Worm (Caenorhabditis elegans) whole organism, young adult: Measurements from ENCODE around the gene gpa-3.

Experiments
- B0019.2 ChIP-seq: fragments of 200-800 bp; sonication (Bioruptor generic); conservative IDR thresholded peaks from 2 replicates; pipeline ENCODE4 v1.3.6; 2022; ENCODE audit warnings: missing genetic modification reagents, missing genetic modification characterization, missing compliant biosample characterization
- B0035.1 ChIP-seq: sonication (generic microtip); optimal IDR thresholded peaks from 2 replicates; lab custom pipeline; 2016; ENCODE audit warnings: missing genetic modification characterization, mild to moderate bottlenecking, missing compliant biosample characterization, missing genotype, missing genetic modification reagents
- B0261.1 ChIP-seq: sonication (generic microtip); optimal IDR thresholded peaks from 2 replicates; lab custom pipeline; 2016; ENCODE audit warnings: mild to moderate bottlenecking, missing genetic modification characterization, moderate library complexity, missing compliant biosample characterization
- D2030.7 ChIP-seq: fragments of 200-800 bp; sonication (Bioruptor generic); IDR thresholded peaks from 2 replicates; pipeline ENCODE4 v1.3.6; 2022; ENCODE audit warnings: missing genetic modification reagents, missing genetic modification characterization, missing compliant biosample characterization
- F33H1.4 ChIP-seq: fragments of 200-800 bp; sonication (Bioruptor generic); IDR thresholded peaks from 2 replicates; pipeline ENCODE4 v1.3.6; 2022; ENCODE audit warnings: missing genetic modification reagents, missing genetic modification characterization, missing compliant biosample characterization
- F37B4.10 ChIP-seq: fragments of 200-800 bp; sonication (Bioruptor generic); IDR thresholded peaks from 2 replicates; pipeline ENCODE4 v1.3.6; 2022; ENCODE audit warnings: missing genetic modification characterization, missing compliant biosample characterization
- F39B2.1 ChIP-seq: fragments of 200-800 bp; sonication (Bioruptor generic); IDR thresholded peaks from 2 replicates; pipeline ENCODE4 v1.3.6; 2022; ENCODE audit warnings: missing genetic modification reagents, missing genetic modification characterization, missing compliant biosample characterization
- F49E8.2 ChIP-seq: sonication (generic microtip); optimal IDR thresholded peaks from 3 replicates; lab custom pipeline; 2017; ENCODE audit warnings: missing genetic modification characterization, mild to moderate bottlenecking, missing compliant biosample characterization, antibody characterized with exemption, moderate library complexity; ENCODE audit not compliant: insufficient read depth
- F57A8.1 ChIP-seq: fragments of 200-800 bp; sonication (Bioruptor generic); optimal IDR thresholded peaks from 2 replicates; lab custom pipeline; 2018; ENCODE audit warnings: mild to moderate bottlenecking, missing genetic modification characterization, moderate library complexity, missing compliant biosample characterization
- ZK185.1 ChIP-seq: sonication (generic microtip); optimal IDR thresholded peaks from 2 replicates; lab custom pipeline; 2016; ENCODE audit warnings: mild to moderate bottlenecking, missing genetic modification characterization, missing compliant biosample characterization; ENCODE audit not compliant: poor library complexity, severe bottlenecking
- aptf-2 ChIP-seq: fragments of 200-800 bp; sonication (Bioruptor generic); conservative IDR thresholded peaks from 2 replicates; pipeline ENCODE4 v1.3.6; 2022; ENCODE audit warnings: missing genetic modification reagents, missing genetic modification characterization, missing compliant biosample characterization
- cebp-1 ChIP-seq, 2 experiments: fragments of 200-800 bp in 1 of 2; sonication (Bioruptor generic) in 1 of 2; sonication (generic microtip) in 1 of 2; IDR thresholded peaks in 1 of 2; optimal IDR thresholded peaks in 1 of 2; 2 replicates each; pipeline versions ENCODE4 v1.3.6 to Lab custom; 2017 to 2022; ENCODE audit warnings: missing compliant biosample characterization in 2 of 2, missing genetic modification characterization in 2 of 2, mild to moderate bottlenecking in 1 of 2, missing genetic modification reagents in 1 of 2, moderate library complexity in 1 of 2
- dpff-1 ChIP-seq: sonication (generic microtip); optimal IDR thresholded peaks from 2 replicates; lab custom pipeline; 2017; ENCODE audit warnings: mild to moderate bottlenecking, missing genetic modification characterization, missing compliant biosample characterization
- dpl-1 ChIP-seq: fragments of 150-350 bp; optimal IDR thresholded peaks from 2 replicates; lab custom pipeline; 2014; ENCODE audit warnings: missing biosample characterization, missing genetic modification reagents, missing genetic modification characterization
- efl-1 ChIP-seq: fragments of 150-350 bp; optimal IDR thresholded peaks from 2 replicates; lab custom pipeline; 2014; ENCODE audit warnings: missing biosample characterization, missing genetic modification reagents, missing genetic modification characterization
- egl-18 ChIP-seq: fragments of 200-800 bp; sonication (Bioruptor generic); IDR thresholded peaks from 2 replicates; pipeline ENCODE4 v1.3.6; 2022; ENCODE audit warnings: missing genetic modification reagents, missing genetic modification characterization, missing compliant biosample characterization
- egl-44 ChIP-seq: fragments of 200-800 bp; sonication (Bioruptor generic); IDR thresholded peaks from 2 replicates; pipeline ENCODE4 v1.3.6; 2022; ENCODE audit warnings: missing genetic modification reagents, missing genetic modification characterization, missing compliant biosample characterization
- ets-4 ChIP-seq: fragments of 200-800 bp; sonication (Bioruptor generic); optimal IDR thresholded peaks from 2 replicates; lab custom pipeline; 2018; ENCODE audit warnings: mild to moderate bottlenecking, missing genetic modification characterization, missing compliant biosample characterization
- him-1 ChIP-seq: sonication (generic microtip); optimal IDR thresholded peaks from 2 replicates; lab custom pipeline; 2016; ENCODE audit warnings: missing genotype, missing genetic modification reagents, missing genetic modification characterization, missing compliant biosample characterization
- hmg-1.2 ChIP-seq: fragments of 200-800 bp; sonication (Bioruptor generic); IDR thresholded peaks from 2 replicates; pipeline ENCODE4 v1.3.6; 2022; ENCODE audit warnings: missing genetic modification reagents, missing genetic modification characterization, missing compliant biosample characterization
- hsf-1 ChIP-seq: fragments of 200-800 bp; sonication (Bioruptor generic); IDR thresholded peaks from 2 replicates; pipeline ENCODE4 v1.3.6; 2022; ENCODE audit warnings: missing genetic modification reagents, missing genetic modification characterization, missing compliant biosample characterization
- lin-35 ChIP-seq, 3 experiments: fragments of 150-350 bp in 2 of 3; sonication (generic microtip) in 1 of 3; optimal IDR thresholded peaks; 2 replicates each; lab custom pipeline; 2014 to 2018; ENCODE audit warnings: missing biosample characterization in 3 of 3, missing genetic modification characterization in 3 of 3, missing genetic modification reagents in 3 of 3
- lin-40 ChIP-seq: sonication (generic microtip); optimal IDR thresholded peaks from 2 replicates; lab custom pipeline; 2016; ENCODE audit warnings: missing genetic modification characterization, mild to moderate bottlenecking, missing compliant biosample characterization, missing genotype, missing genetic modification reagents
- lsl-1 ChIP-seq: fragments of 200-800 bp; sonication (Bioruptor generic); optimal IDR thresholded peaks from 2 replicates; lab custom pipeline; 2018; ENCODE audit warnings: mild to moderate bottlenecking, missing genetic modification characterization, moderate library complexity, missing compliant biosample characterization
- madf-3 ChIP-seq: fragments of 200-800 bp; sonication (Bioruptor generic); IDR thresholded peaks from 2 replicates; pipeline ENCODE4 v1.3.6; 2022; ENCODE audit warnings: missing genetic modification reagents, missing genetic modification characterization, missing compliant biosample characterization
- madf-6 ChIP-seq: fragments of 200-800 bp; sonication (Bioruptor generic); IDR thresholded peaks from 2 replicates; pipeline ENCODE4 v1.3.6; 2022; ENCODE audit warnings: missing genetic modification reagents, missing genetic modification characterization, missing compliant biosample characterization
- madf-8 ChIP-seq: fragments of 200-800 bp; sonication (Bioruptor generic); conservative IDR thresholded peaks from 2 replicates; pipeline ENCODE4 v1.3.6; 2022; ENCODE audit warnings: missing genetic modification reagents, missing genetic modification characterization, missing compliant biosample characterization
- mcd-1 ChIP-seq: fragments of 200-800 bp; sonication (Bioruptor generic); IDR thresholded peaks from 2 replicates; pipeline ENCODE4 v1.3.6; 2022; ENCODE audit warnings: missing genetic modification reagents, missing genetic modification characterization, missing compliant biosample characterization
- nhr-179 ChIP-seq: sonication (generic microtip); optimal IDR thresholded peaks from 2 replicates; lab custom pipeline; 2016; ENCODE audit warnings: mild to moderate bottlenecking, missing genetic modification characterization, missing compliant biosample characterization
- nhr-80 ChIP-seq: sonication (generic microtip); optimal IDR thresholded peaks from 2 replicates; lab custom pipeline; 2016; ENCODE audit warnings: missing genetic modification characterization, missing compliant biosample characterization
- snpc-1.1 ChIP-seq: sonication (generic microtip); optimal IDR thresholded peaks from 2 replicates; lab custom pipeline; 2017; ENCODE audit warnings: missing genetic modification characterization, mild to moderate bottlenecking, missing compliant biosample characterization, antibody characterized with exemption, moderate library complexity, missing genotype, missing genetic modification reagents; ENCODE audit not compliant: insufficient read depth
- snpc-4 ChIP-seq, 5 experiments: fragments of 150-350 bp in 1 of 5; sonication (generic microtip) in 4 of 5; optimal IDR thresholded peaks; 2 replicates each; lab custom pipeline; 2014 to 2018; ENCODE audit warnings: missing genetic modification characterization in 5 of 5, missing biosample characterization in 3 of 5, antibody characterized with exemption in 2 of 5, mild to moderate bottlenecking in 2 of 5, missing compliant biosample characterization in 2 of 5, missing genotype in 2 of 5, moderate library complexity in 2 of 5, missing genetic modification reagents in 1 of 5
- somi-1 ChIP-seq: fragments of 200-800 bp; sonication (Bioruptor generic); optimal IDR thresholded peaks from 2 replicates; lab custom pipeline; 2018; ENCODE audit warnings: mild to moderate bottlenecking, missing genetic modification characterization, missing compliant biosample characterization
- tlf-1 ChIP-seq: fragments of 200-800 bp; sonication (Bioruptor generic); optimal IDR thresholded peaks from 2 replicates; lab custom pipeline; 2018; ENCODE audit warnings: mild to moderate bottlenecking, missing genetic modification characterization, missing compliant biosample characterization
- xnd-1 ChIP-seq: sonication (generic microtip); optimal IDR thresholded peaks from 2 replicates; lab custom pipeline; 2016; ENCODE audit warnings: missing genotype, missing genetic modification reagents, missing genetic modification characterization, missing compliant biosample characterization
- ztf-18 ChIP-seq: sonication (generic microtip); optimal IDR thresholded peaks from 2 replicates; lab custom pipeline; 2016; ENCODE audit warnings: missing genotype, mild to moderate bottlenecking, missing genetic modification characterization, missing compliant biosample characterization
- ztf-25 ChIP-seq: fragments of 200-800 bp; sonication (Bioruptor generic); IDR thresholded peaks from 2 replicates; pipeline ENCODE4 v1.3.6; 2022; ENCODE audit warnings: missing genetic modification reagents, missing genetic modification characterization, missing compliant biosample characterization

Gene gpa-3

ce11 chrV:9394938-9395639 is 35.5 kb upstream of the gpa-3 start:
- no peak for TF ChIP-seq D2030.7
- TF ChIP-seq cebp-1 (GFP tag; IDR thresholded peaks at IDR 0.05; lab: Robert Waterston, UW): no peak
- TF ChIP-seq cebp-1 (tag; optimal IDR thresholded peaks at IDR 0.05; lab: Kevin White, UChicago): peak; percentile 41
- TF ChIP-seq, all 124 proteins: peak for 1

ce11 chrV:9391959-9392358 is 32.4 kb upstream of the gpa-3 start:
- TF ChIP-seq snpc-4 (GFP tag; optimal IDR thresholded peaks at IDR 0.05; lab: Kevin White, UChicago) (peak; percentile 63), snpc-4 (tag; optimal IDR thresholded peaks at IDR 0.05; lab: Kevin White, UChicago) (peak; percentile 71 to 94 (median 87)), F49E8.2 (no peak), ztf-25 (GFP tag; lab: Robert Waterston, UW) (no peak), snpc-1.1 (tag; lab: Kevin White, UChicago) (peak; percentile 86), hmg-1.2 (peak; percentile 83)

ce11 chrV:9386143-9386542 is 26.6 kb upstream of the gpa-3 start, which contains the start of gene hum-2:
hum-2 (plus strand) TSS chrV:9386175.
- no peak for TF ChIP-seq egl-18 (GFP tag; lab: Robert Waterston, UW)
- TF ChIP-seq cebp-1 (GFP tag; IDR thresholded peaks at IDR 0.05; lab: Robert Waterston, UW): no peak
- no peak for TF ChIP-seq cebp-1 (tag; optimal IDR thresholded peaks at IDR 0.05; lab: Kevin White, UChicago)
- TF ChIP-seq aptf-2 (GFP tag; lab: Robert Waterston, UW): no peak
- TF ChIP-seq mcd-1 (GFP tag; lab: Robert Waterston, UW): no peak
- no peak for TF ChIP-seq F37B4.10 (GFP tag; lab: Robert Waterston, UW)
- no peak for TF ChIP-seq ets-4
- no peak for TF ChIP-seq lin-35 (GFP tag; optimal IDR thresholded peaks at IDR 0.05; lab: Kevin White, UChicago)
- no peak for TF ChIP-seq tlf-1 (GFP tag; lab: Kevin White, UChicago)
- TF ChIP-seq B0035.1: no peak
- TF ChIP-seq, all 124 proteins: peak for 0

ce11 chrV:9384949-9385348 is 25.4 kb upstream of the gpa-3 start:
- no peak for TF ChIP-seq ZK185.1
- no peak for TF ChIP-seq F49E8.2

ce11 chrV:9384359-9384758 is 24.8 kb upstream of the gpa-3 start:
- no peak for TF ChIP-seq B0035.1
- no peak for TF ChIP-seq snpc-1.1 (tag; lab: Kevin White, UChicago)
- TF ChIP-seq xnd-1 (tag; lab: Kevin White, UChicago): peak; percentile 55
- peak; percentile 50 for TF ChIP-seq ztf-18 (tag; lab: Kevin White, UChicago)
- TF ChIP-seq aptf-2 (GFP tag; lab: Robert Waterston, UW): no peak
- TF ChIP-seq egl-44 (GFP tag; lab: Robert Waterston, UW): no peak
- no peak for TF ChIP-seq him-1
- TF ChIP-seq F57A8.1: no peak
- no peak for TF ChIP-seq nhr-80
- TF ChIP-seq D2030.7: peak; percentile 27; the same call in 1 of the 2 replicates
- peak; percentile 76 for TF ChIP-seq madf-6 (GFP tag; lab: Robert Waterston, UW)
- TF ChIP-seq efl-1 (GFP tag; lab: Kevin White, UChicago): peak; percentile 79
- TF ChIP-seq lsl-1 (GFP tag; lab: Kevin White, UChicago): peak; percentile 60
- peak; percentile 52; the same call in 1 of the 2 replicates for TF ChIP-seq madf-8 (GFP tag; lab: Robert Waterston, UW)
- no peak for TF ChIP-seq madf-3 (GFP tag; lab: Robert Waterston, UW)
- TF ChIP-seq ZK185.1: no peak
- no peak for TF ChIP-seq nhr-179 (tag; lab: Kevin White, UChicago)
- peak; percentile 25 for TF ChIP-seq dpl-1 (GFP tag; lab: Kevin White, UChicago)
- no peak for TF ChIP-seq dpff-1 (tag; lab: Kevin White, UChicago)
- TF ChIP-seq cebp-1 (GFP tag; IDR thresholded peaks at IDR 0.05; lab: Robert Waterston, UW): no peak
- no peak for TF ChIP-seq cebp-1 (tag; optimal IDR thresholded peaks at IDR 0.05; lab: Kevin White, UChicago)
- TF ChIP-seq hsf-1 (GFP tag; lab: Robert Waterston, UW): 0 out of 2 replicates have a peak, but pooled peaks have one; percentile 59
- TF ChIP-seq B0019.2: no peak
- TF ChIP-seq lin-40: no peak
- TF ChIP-seq hmg-1.2: no peak
- no peak for TF ChIP-seq F39B2.1 (GFP tag; lab: Robert Waterston, UW)
- no peak for TF ChIP-seq somi-1
- no peak for TF ChIP-seq B0261.1
- peak; percentile 77 for TF ChIP-seq F33H1.4
